Fruit fly (Drosophila melanogaster): Measurements from ENCODE around the gene Or30a.

Or30a gene

DNA sequence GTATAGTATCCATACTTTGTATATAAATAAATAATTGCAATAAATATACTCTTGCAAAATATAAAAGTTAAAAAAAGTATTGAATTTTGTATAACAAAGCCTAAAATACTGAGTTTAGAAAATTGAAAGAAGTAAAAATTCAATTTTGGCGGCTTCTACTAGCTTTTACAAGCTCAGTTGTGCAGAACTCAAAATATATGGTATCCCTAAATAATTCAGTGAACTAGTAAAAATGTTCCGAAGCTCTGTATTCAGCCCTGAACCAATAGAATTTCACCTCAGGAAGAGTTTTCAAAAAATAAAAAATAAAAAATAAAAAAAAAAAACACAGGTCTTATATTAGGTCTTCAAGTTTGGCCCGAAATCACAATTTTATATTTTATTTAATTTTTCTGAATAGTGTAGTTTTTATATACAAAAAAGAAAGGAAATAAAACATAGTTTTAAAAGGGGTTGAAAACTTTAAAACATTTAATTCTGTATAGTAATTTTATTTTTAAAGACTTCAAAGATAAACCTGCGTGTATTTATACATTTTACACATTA is 22.0 kb upstream of the Or30a start:
- no peak for TF ChIP-seq Snoo (tag; optimal IDR thresholded peaks at IDR 0.05)
- no peak for TF ChIP-seq CG14655 (GFP tag; optimal IDR thresholded peaks at IDR 0.05)
- no peak for TF ChIP-seq CG15710 (tag; optimal IDR thresholded peaks at IDR 0.05)
- TF ChIP-seq CG13204 (GFP tag; optimal IDR thresholded peaks at IDR 0.05): no peak
- TF ChIP-seq CG34367 (tag; optimal IDR thresholded peaks at IDR 0.05): no peak
- no peak for TF ChIP-seq Pif1A (GFP tag; optimal IDR thresholded peaks at IDR 0.05)
- no peak for TF ChIP-seq fd96Ca (GFP tag; IDR thresholded peaks at IDR 0.05)
- no peak for TF ChIP-seq EcR (GFP tag; optimal IDR thresholded peaks at IDR 0.05)
- no peak for TF ChIP-seq rn (GFP tag; IDR thresholded peaks at IDR 0.05)
- no peak; the same call in 2 of the 3 replicates for TF ChIP-seq CG4496 (GFP tag; IDR thresholded peaks at IDR 0.05)
- no peak for TF ChIP-seq CG8159 (tag; optimal IDR thresholded peaks at IDR 0.05)
- TF ChIP-seq CG9948 (tag; optimal IDR thresholded peaks at IDR 0.05): no peak
- TF ChIP-seq Ets98B (GFP tag; IDR thresholded peaks at IDR 0.05): no peak
- no peak for TF ChIP-seq CG32121 (GFP tag; IDR thresholded peaks at IDR 0.05)
- TF ChIP-seq CG17806 (tag; optimal IDR thresholded peaks at IDR 0.05): no peak
- no peak for TF ChIP-seq CG10348 (GFP tag; IDR thresholded peaks at IDR 0.05)

DNA sequence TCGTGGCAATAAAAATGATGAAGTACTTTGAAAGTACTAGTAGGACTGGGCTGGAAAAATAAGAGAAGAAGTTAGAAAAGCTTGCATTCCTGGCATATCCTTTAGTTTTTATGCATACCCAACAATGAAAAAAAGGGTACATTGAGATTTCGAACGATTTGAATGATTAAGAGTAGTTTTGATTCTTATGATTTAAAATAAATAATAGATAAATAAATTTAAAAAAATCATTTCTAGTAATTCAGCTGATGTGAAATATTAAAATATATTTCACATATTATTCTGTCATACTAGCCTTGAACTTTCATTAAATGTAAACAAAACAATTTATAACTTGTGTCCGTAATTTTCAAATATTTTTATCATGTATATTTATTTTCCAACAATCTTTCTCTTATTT is 14.4 kb upstream of the Or30a start, which contains the start of gene CG31609:
TSS of gene CG31609 (plus strand) at position 301 of the 400 bp plus-strand sequence.
- no peak for TF ChIP-seq Pif1B (GFP tag; optimal IDR thresholded peaks at IDR 0.05)
- TF ChIP-seq Pif1A (GFP tag; optimal IDR thresholded peaks at IDR 0.05): no peak
- TF ChIP-seq CG4496 (GFP tag; IDR thresholded peaks at IDR 0.05): no peak
- TF ChIP-seq CG9948 (tag; optimal IDR thresholded peaks at IDR 0.05): no peak
- no peak for TF ChIP-seq gl (tag; optimal IDR thresholded peaks at IDR 0.05)
- TF ChIP-seq CG34367 (tag; optimal IDR thresholded peaks at IDR 0.05): no peak
- TF ChIP-seq Ets98B (GFP tag; IDR thresholded peaks at IDR 0.05): no peak
- no peak for TF ChIP-seq fd96Ca (GFP tag; IDR thresholded peaks at IDR 0.05)
- no peak for TF ChIP-seq CG8159 (tag; optimal IDR thresholded peaks at IDR 0.05)
- TF ChIP-seq CG10348 (GFP tag; IDR thresholded peaks at IDR 0.05): no peak
- no peak for TF ChIP-seq CG8301 (tag; optimal IDR thresholded peaks at IDR 0.05)
- no peak for TF ChIP-seq D1 (tag; optimal IDR thresholded peaks at IDR 0.05)
- no peak for TF ChIP-seq CG13204 (GFP tag; optimal IDR thresholded peaks at IDR 0.05)
- TF ChIP-seq CG14655 (GFP tag; optimal IDR thresholded peaks at IDR 0.05): no peak
- TF ChIP-seq CG12605 (GFP tag; IDR thresholded peaks at IDR 0.05): no peak
- no peak for TF ChIP-seq CG15710 (tag; optimal IDR thresholded peaks at IDR 0.05)
- no peak for TF ChIP-seq rn (GFP tag; IDR thresholded peaks at IDR 0.05)
- no peak for TF ChIP-seq EcR (GFP tag; optimal IDR thresholded peaks at IDR 0.05)
- no peak for TF ChIP-seq CG17806 (tag; optimal IDR thresholded peaks at IDR 0.05)
- TF ChIP-seq Snoo (tag; optimal IDR thresholded peaks at IDR 0.05): no peak

DNA sequence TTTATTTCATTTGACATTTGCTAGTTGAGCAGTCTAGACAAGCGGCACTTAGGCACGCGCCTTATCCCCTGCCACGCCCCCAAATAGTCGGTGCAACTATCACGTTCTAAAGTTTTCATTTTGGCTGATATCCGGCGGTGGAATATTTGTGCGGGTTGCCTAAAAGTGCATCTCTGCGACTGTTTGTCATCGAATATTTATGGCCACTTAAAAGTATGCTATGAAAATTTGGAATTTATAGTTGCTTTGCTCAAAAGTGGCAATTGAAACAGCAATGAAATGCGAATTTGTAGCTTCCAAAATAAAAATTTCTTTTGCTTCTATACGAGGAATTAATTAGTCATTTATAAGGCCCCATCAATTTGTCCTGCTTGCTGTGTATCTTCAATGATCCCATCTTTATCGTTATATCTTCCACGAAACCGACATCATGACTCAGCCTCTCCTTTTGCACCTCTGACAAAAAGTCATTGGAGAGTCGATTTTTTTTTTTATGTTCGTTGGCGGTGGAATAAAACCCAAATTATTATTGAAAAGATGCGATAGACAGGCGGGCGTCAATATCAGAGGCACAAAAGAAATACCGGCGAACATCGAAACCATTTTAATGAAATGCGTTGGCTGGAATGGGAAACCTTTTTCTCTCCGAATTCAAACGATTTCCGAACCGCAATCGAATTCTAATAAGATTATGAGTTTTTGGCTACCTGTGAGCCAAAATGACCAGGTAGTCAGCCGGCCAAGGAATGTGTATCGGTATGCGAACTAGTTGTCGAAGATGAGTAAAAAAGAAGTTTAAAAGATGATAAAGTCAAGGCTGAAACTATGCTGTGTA is 9.1 kb downstream of the Or30a start:
- no peak for TF ChIP-seq CG15710 (tag; optimal IDR thresholded peaks at IDR 0.05)
- TF ChIP-seq CG8301 (tag; optimal IDR thresholded peaks at IDR 0.05): no peak

DNA sequence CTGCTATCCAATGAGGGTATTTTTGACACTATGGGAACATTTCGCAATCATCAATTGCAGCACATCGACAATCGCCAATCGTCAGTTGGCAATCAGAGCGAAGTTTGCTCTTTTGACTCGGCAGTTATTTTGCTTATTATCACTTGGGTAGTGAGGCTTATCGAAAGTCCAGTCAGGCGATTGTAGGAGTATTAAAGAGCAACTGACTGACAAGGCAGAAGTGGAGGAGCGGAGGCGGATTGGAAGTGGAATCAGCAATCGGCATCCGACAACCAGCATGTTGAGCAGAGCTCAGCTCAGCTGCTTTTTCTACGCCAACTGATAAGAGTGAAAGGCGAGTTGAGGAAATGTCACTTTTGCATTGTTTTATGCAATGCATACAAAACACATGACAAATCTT is 10.8 kb downstream of the Or30a start:
- TF ChIP-seq CG12605 (GFP tag; IDR thresholded peaks at IDR 0.05) (0 out of 2 replicates have a peak, but pooled peaks have one; percentile 14), CG8159 (tag; optimal IDR thresholded peaks at IDR 0.05) (no peak)

DNA sequence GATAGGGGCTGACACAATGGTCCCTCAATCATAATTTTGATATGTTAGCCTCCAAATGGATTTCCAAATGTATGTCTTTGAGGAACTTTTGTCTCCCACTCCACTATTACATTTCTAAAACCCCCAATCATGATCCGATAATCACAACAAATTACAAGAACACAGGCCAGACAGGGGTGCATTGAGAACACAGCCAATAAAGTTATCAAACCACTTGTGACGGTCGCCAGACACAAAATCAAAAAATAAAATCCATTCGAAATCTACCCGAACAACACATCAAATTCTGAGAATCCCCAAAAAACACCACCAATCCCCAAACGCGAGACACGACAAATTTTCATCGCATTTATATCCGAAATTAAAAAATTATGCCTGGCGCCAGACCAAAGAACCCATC is 12.1 kb downstream of the Or30a start:
- TF ChIP-seq CG13204 (GFP tag; optimal IDR thresholded peaks at IDR 0.05): no peak
- no peak for TF ChIP-seq CG9948 (tag; optimal IDR thresholded peaks at IDR 0.05)
- no peak for TF ChIP-seq CG34367 (tag; optimal IDR thresholded peaks at IDR 0.05)
- TF ChIP-seq Snoo (tag; optimal IDR thresholded peaks at IDR 0.05): no peak
- no peak for TF ChIP-seq CG32121 (GFP tag; IDR thresholded peaks at IDR 0.05)
- no peak for TF ChIP-seq gl (tag; optimal IDR thresholded peaks at IDR 0.05)

DNA sequence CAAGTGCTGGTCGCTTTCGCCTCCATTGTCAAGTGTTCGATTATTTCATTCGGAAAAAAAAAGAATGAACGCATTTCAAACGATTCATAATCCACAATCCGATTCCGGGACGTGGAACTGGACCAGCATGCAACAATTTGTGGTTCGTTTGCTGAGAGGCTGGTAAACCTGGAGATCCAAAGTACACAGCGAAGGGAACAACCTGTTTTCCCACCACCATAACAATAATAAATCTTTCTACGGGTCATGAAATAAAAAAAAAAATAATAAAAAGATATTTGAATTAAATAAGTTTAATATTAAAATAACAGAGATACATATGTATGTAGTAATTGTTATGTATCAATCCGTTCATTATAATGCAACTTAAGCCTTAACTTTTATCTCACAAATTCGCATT is 12.8 kb downstream of the Or30a start:
- TF ChIP-seq CG32121 (GFP tag; IDR thresholded peaks at IDR 0.05) (no peak), CG8301 (tag; optimal IDR thresholded peaks at IDR 0.05) (no peak), CG9948 (tag; optimal IDR thresholded peaks at IDR 0.05) (no peak), Snoo (tag; optimal IDR thresholded peaks at IDR 0.05) (no peak), gl (tag; optimal IDR thresholded peaks at IDR 0.05) (peak; percentile 20), CG34367 (tag; optimal IDR thresholded peaks at IDR 0.05) (no peak), Pif1A (GFP tag; optimal IDR thresholded peaks at IDR 0.05) (no peak), D1 (tag; optimal IDR thresholded peaks at IDR 0.05) (peak; percentile 9), CG4496 (GFP tag; IDR thresholded peaks at IDR 0.05) (no peak)

DNA sequence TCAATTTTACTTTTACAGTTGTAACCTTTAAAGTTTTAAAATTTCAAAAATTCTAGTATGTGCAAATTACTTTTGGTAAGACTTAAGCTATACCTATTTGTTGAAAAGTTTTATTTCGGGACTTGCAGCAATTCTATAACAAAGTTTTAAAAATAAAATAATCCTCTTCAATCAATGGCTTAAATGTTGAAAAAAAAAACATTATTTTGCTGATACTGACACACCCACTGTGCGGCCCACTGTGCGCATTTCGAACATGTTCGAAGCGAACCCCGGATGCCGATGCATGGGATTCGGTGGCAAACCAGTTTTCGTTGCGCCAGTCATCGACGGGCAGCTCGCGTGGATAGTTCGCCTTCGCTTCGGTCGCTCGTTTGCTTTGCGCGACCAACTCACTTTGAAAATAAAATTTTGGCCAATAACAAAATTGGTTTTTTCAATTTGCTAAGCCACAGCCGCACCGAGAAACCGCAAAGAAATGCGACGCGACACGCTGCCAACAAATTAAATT is 13.9 kb downstream of the Or30a start, which contains the start of gene CG32982:
TSS of gene CG32982 (plus strand) at position 320 of the 511 bp plus-strand sequence.
- TF ChIP-seq CG8159 (tag; optimal IDR thresholded peaks at IDR 0.05): peak; percentile 88
- TF ChIP-seq CG34367 (tag; optimal IDR thresholded peaks at IDR 0.05): peak; percentile 81
- peak; percentile 28 for TF ChIP-seq gl (tag; optimal IDR thresholded peaks at IDR 0.05)
- TF ChIP-seq CG17806 (tag; optimal IDR thresholded peaks at IDR 0.05): peak; percentile 81
- TF ChIP-seq CG14655 (GFP tag; optimal IDR thresholded peaks at IDR 0.05): peak; percentile 94
- TF ChIP-seq EcR (GFP tag; optimal IDR thresholded peaks at IDR 0.05): no peak
- peak; percentile 33; the same call in 1 of the 2 replicates for TF ChIP-seq CG10348 (GFP tag; IDR thresholded peaks at IDR 0.05)
- TF ChIP-seq rn (GFP tag; IDR thresholded peaks at IDR 0.05): peak; percentile 65; the same call in 1 of the 2 replicates
- TF ChIP-seq fd96Ca (GFP tag; IDR thresholded peaks at IDR 0.05): peak; percentile 4
- peak; percentile 85 for TF ChIP-seq CG8301 (tag; optimal IDR thresholded peaks at IDR 0.05)
- TF ChIP-seq CG9948 (tag; optimal IDR thresholded peaks at IDR 0.05): peak; percentile 84
- TF ChIP-seq CG13204 (GFP tag; optimal IDR thresholded peaks at IDR 0.05): peak; percentile 37
- peak; percentile 17 for TF ChIP-seq Pif1A (GFP tag; optimal IDR thresholded peaks at IDR 0.05)
- peak; percentile 73 for TF ChIP-seq Ets98B (GFP tag; IDR thresholded peaks at IDR 0.05)
- peak; percentile 84 for TF ChIP-seq CG32121 (GFP tag; IDR thresholded peaks at IDR 0.05)
- TF ChIP-seq CG4496 (GFP tag; IDR thresholded peaks at IDR 0.05): peak; percentile 91
- TF ChIP-seq CG12605 (GFP tag; IDR thresholded peaks at IDR 0.05): 0 out of 2 replicates have a peak, but pooled peaks have one; percentile 39
- peak; percentile 74 for TF ChIP-seq Pif1B (GFP tag; optimal IDR thresholded peaks at IDR 0.05)
- peak; percentile 89 for TF ChIP-seq Snoo (tag; optimal IDR thresholded peaks at IDR 0.05)
- peak; percentile 75 for TF ChIP-seq D1 (tag; optimal IDR thresholded peaks at IDR 0.05)
- TF ChIP-seq CG15710 (tag; optimal IDR thresholded peaks at IDR 0.05): peak; percentile 87
